Fruit fly (Drosophila melanogaster): ENCODE measurements around the gene wkd.

The wkd gene

dm6 chr3R:11606679-11607078 lies 25.3 kb downstream of the wkd start:
- TF ChIP-seq Pif1B (GFP tag; optimal IDR thresholded peaks at IDR 0.05) (no peak), CG13204 (GFP tag; optimal IDR thresholded peaks at IDR 0.05) (no peak), CG8159 (tag; optimal IDR thresholded peaks at IDR 0.05) (no peak), EcR (GFP tag; optimal IDR thresholded peaks at IDR 0.05) (no peak), Snoo (tag; optimal IDR thresholded peaks at IDR 0.05) (no peak), Ets98B (GFP tag; IDR thresholded peaks at IDR 0.05) (no peak), D1 (tag; optimal IDR thresholded peaks at IDR 0.05) (no peak), CG12605 (GFP tag; IDR thresholded peaks at IDR 0.05) (no peak), CG32121 (GFP tag; IDR thresholded peaks at IDR 0.05) (peak; percentile 40; the same call in 1 of the 2 replicates), CG10348 (GFP tag; IDR thresholded peaks at IDR 0.05) (no peak), CG15710 (tag; optimal IDR thresholded peaks at IDR 0.05) (no peak), CG17806 (tag; optimal IDR thresholded peaks at IDR 0.05) (no peak), CG9948 (tag; optimal IDR thresholded peaks at IDR 0.05) (peak; percentile 10), CG4496 (GFP tag; IDR thresholded peaks at IDR 0.05) (peak; percentile 48; the same call in 1 of the 3 replicates), gl (tag; optimal IDR thresholded peaks at IDR 0.05) (no peak), CG14655 (GFP tag; optimal IDR thresholded peaks at IDR 0.05) (peak; percentile 68), CG8301 (tag; optimal IDR thresholded peaks at IDR 0.05) (peak; percentile 38), fd96Ca (GFP tag; IDR thresholded peaks at IDR 0.05) (peak; percentile 76)

- TF ChIP-seq CG10348 (GFP tag; IDR thresholded peaks at IDR 0.05) (no peak), CG8301 (tag; optimal IDR thresholded peaks at IDR 0.05) (peak; percentile 14), CG4496 (GFP tag; IDR thresholded peaks at IDR 0.05) (no peak), CG14655 (GFP tag; optimal IDR thresholded peaks at IDR 0.05) (peak; percentile 5)
These were observed 31.1 kb downstream of the wkd start for dm6 chr3R:11612467-11612866.

dm6 chr3R:11613252-11614036 lies 32.1 kb downstream of the wkd start:
- TF ChIP-seq CG17806 (tag; optimal IDR thresholded peaks at IDR 0.05) (no peak), Snoo (tag; optimal IDR thresholded peaks at IDR 0.05) (peak; percentile 42), rn (GFP tag; IDR thresholded peaks at IDR 0.05) (no peak), CG12605 (GFP tag; IDR thresholded peaks at IDR 0.05) (no peak), CG9948 (tag; optimal IDR thresholded peaks at IDR 0.05) (no peak), EcR (GFP tag; optimal IDR thresholded peaks at IDR 0.05) (no peak), CG13204 (GFP tag; optimal IDR thresholded peaks at IDR 0.05) (no peak), CG14655 (GFP tag; optimal IDR thresholded peaks at IDR 0.05) (no peak), Pif1A (GFP tag; optimal IDR thresholded peaks at IDR 0.05) (no peak), Pif1B (GFP tag; optimal IDR thresholded peaks at IDR 0.05) (no peak), CG4496 (GFP tag; IDR thresholded peaks at IDR 0.05) (no peak; the same call in 2 of the 3 replicates), fd96Ca (GFP tag; IDR thresholded peaks at IDR 0.05) (no peak), gl (tag; optimal IDR thresholded peaks at IDR 0.05) (no peak), CG32121 (GFP tag; IDR thresholded peaks at IDR 0.05) (no peak), CG8159 (tag; optimal IDR thresholded peaks at IDR 0.05) (no peak), CG10348 (GFP tag; IDR thresholded peaks at IDR 0.05) (no peak), CG15710 (tag; optimal IDR thresholded peaks at IDR 0.05) (peak; percentile 30), CG8301 (tag; optimal IDR thresholded peaks at IDR 0.05) (no peak), D1 (tag; optimal IDR thresholded peaks at IDR 0.05) (peak; percentile 35), Ets98B (GFP tag; IDR thresholded peaks at IDR 0.05) (no peak), CG34367 (tag; optimal IDR thresholded peaks at IDR 0.05) (no peak)

dm6 chr3R:11614107-11614506 lies 32.7 kb downstream of the wkd start:
- TF ChIP-seq EcR (GFP tag; optimal IDR thresholded peaks at IDR 0.05): peak; percentile 89
- 0 out of 3 replicates have a peak, but pooled peaks have one; percentile 12 for TF ChIP-seq CG4496 (GFP tag; IDR thresholded peaks at IDR 0.05)
- no peak for TF ChIP-seq CG8159 (tag; optimal IDR thresholded peaks at IDR 0.05)
- no peak for TF ChIP-seq Snoo (tag; optimal IDR thresholded peaks at IDR 0.05)
- peak; percentile 24 for TF ChIP-seq CG13204 (GFP tag; optimal IDR thresholded peaks at IDR 0.05)
- TF ChIP-seq CG9948 (tag; optimal IDR thresholded peaks at IDR 0.05): no peak

- TF ChIP-seq Pif1B (GFP tag; optimal IDR thresholded peaks at IDR 0.05) (peak; percentile 31), CG8301 (tag; optimal IDR thresholded peaks at IDR 0.05) (peak; percentile 2), CG12605 (GFP tag; IDR thresholded peaks at IDR 0.05) (no peak), D1 (tag; optimal IDR thresholded peaks at IDR 0.05) (no peak), Snoo (tag; optimal IDR thresholded peaks at IDR 0.05) (peak; percentile 37), Pif1A (GFP tag; optimal IDR thresholded peaks at IDR 0.05) (peak; percentile 39), CG4496 (GFP tag; IDR thresholded peaks at IDR 0.05) (peak; percentile 63; the same call in 2 of the 3 replicates), CG8159 (tag; optimal IDR thresholded peaks at IDR 0.05) (peak; percentile 33), CG13204 (GFP tag; optimal IDR thresholded peaks at IDR 0.05) (no peak), fd96Ca (GFP tag; IDR thresholded peaks at IDR 0.05) (peak; percentile 46; the same call in 1 of the 3 replicates), CG17806 (tag; optimal IDR thresholded peaks at IDR 0.05) (peak; percentile 39), CG9948 (tag; optimal IDR thresholded peaks at IDR 0.05) (no peak), gl (tag; optimal IDR thresholded peaks at IDR 0.05) (no peak), CG34367 (tag; optimal IDR thresholded peaks at IDR 0.05) (peak; percentile 22), CG32121 (GFP tag; IDR thresholded peaks at IDR 0.05) (peak; percentile 56), Ets98B (GFP tag; IDR thresholded peaks at IDR 0.05) (peak; percentile 39), CG14655 (GFP tag; optimal IDR thresholded peaks at IDR 0.05) (peak; percentile 3), CG15710 (tag; optimal IDR thresholded peaks at IDR 0.05) (peak; percentile 36), EcR (GFP tag; optimal IDR thresholded peaks at IDR 0.05) (no peak), rn (GFP tag; IDR thresholded peaks at IDR 0.05) (no peak), CG10348 (GFP tag; IDR thresholded peaks at IDR 0.05) (no peak)
These were observed 33.1 kb downstream of the wkd start for dm6 chr3R:11614507-11614906.
